Worm (Caenorhabditis elegans) whole organism, mixed stage, embryonic: ENCODE results near the gene Y39B6A.1.

Source experiments
- ces-1 ChIP-seq: fragments of 150-350 bp; optimal IDR thresholded peaks from 2 replicates; lab custom pipeline; 2014; ENCODE audit warnings: missing biosample characterization, missing genetic modification reagents, missing genetic modification characterization
- elt-3 ChIP-seq: fragments of 150-350 bp; optimal IDR thresholded peaks from 2 replicates; lab custom pipeline; 2014; ENCODE audit warnings: missing biosample characterization, missing genetic modification characterization
- mep-1 ChIP-seq: fragments of 150-350 bp; optimal IDR thresholded peaks from 2 replicates; lab custom pipeline; 2017; ENCODE audit warnings: missing biosample characterization, missing genetic modification reagents, missing genetic modification characterization, inconsistent platforms
- nhr-28 ChIP-seq: fragments of 150-350 bp; optimal IDR thresholded peaks from 2 replicates; lab custom pipeline; 2014; ENCODE audit warnings: missing biosample characterization, missing genetic modification characterization
- pha-4 ChIP-seq: fragments of 150-350 bp; optimal IDR thresholded peaks from 2 replicates; lab custom pipeline; 2018; ENCODE audit warnings: missing biosample characterization, missing genetic modification reagents, missing genetic modification characterization

- TF ChIP-seq elt-3, result no peak
- no peak for TF ChIP-seq nhr-28 (tag; lab: Kevin White, UChicago)
- no peak for TF ChIP-seq pha-4 (tag; lab: Kevin White, UChicago)
- no peak for TF ChIP-seq ces-1 (GFP tag; lab: Kevin White, UChicago)
- no peak for TF ChIP-seq mep-1 (tag; lab: Kevin White, UChicago)
Observed at ce11 chrV:19217104-19217503, 13.7 kb upstream of the Y39B6A.1 start, which contains the start of gene srr-2.
